Fruit fly (Drosophila melanogaster) whole organism, embryonic: ENCODE data around the gene CG1324.

Experiments
- Abd-B ChIP-seq: fragments of 200-800 bp; sonication (Bioruptor generic); optimal IDR thresholded peaks from 2 replicates; lab custom pipeline; 2018; ENCODE audit warnings: missing biosample characterization, mild to moderate bottlenecking, missing genetic modification characterization, moderate library complexity
- CG11093 ChIP-seq: fragments of 200-800 bp; sonication (Bioruptor generic); IDR thresholded peaks from 3 replicates; pipeline ENCODE4 v1.3.6; 2022; ENCODE audit warnings: missing biosample characterization, missing genetic modification characterization
- CG12155 ChIP-seq: fragments of 200-800 bp; sonication (Bioruptor generic); optimal IDR thresholded peaks from 3 replicates; lab custom pipeline; 2016; ENCODE audit warnings: missing biosample characterization, missing genetic modification characterization
- CG13894 ChIP-seq: fragments of 200-800 bp; sonication (Bioruptor generic); optimal IDR thresholded peaks from 3 replicates; lab custom pipeline; 2018; ENCODE audit warnings: missing biosample characterization, mild to moderate bottlenecking, missing genetic modification characterization, moderate library complexity
- CG16815 ChIP-seq: fragments of 200-800 bp; sonication (Bioruptor generic); optimal IDR thresholded peaks from 3 replicates; lab custom pipeline; 2017; ENCODE audit warnings: missing biosample characterization, mild to moderate bottlenecking, missing genetic modification characterization
- CG16863 ChIP-seq: fragments of 200-800 bp; sonication (Bioruptor generic); optimal IDR thresholded peaks from 3 replicates; lab custom pipeline; 2016; ENCODE audit warnings: missing biosample characterization, missing genetic modification characterization
- CG17829 ChIP-seq: fragments of 200-800 bp; optimal IDR thresholded peaks from 2 replicates; lab custom pipeline; 2019; ENCODE audit warnings: missing biosample characterization, mild to moderate bottlenecking, missing genetic modification characterization, moderate library complexity
- CG18262 ChIP-seq: fragments of 200-800 bp; optimal IDR thresholded peaks from 3 replicates; lab custom pipeline; 2019; ENCODE audit warnings: missing biosample characterization, mild to moderate bottlenecking, missing genetic modification characterization, moderate library complexity
- CG18619 ChIP-seq: fragments of 200-800 bp; sonication (Bioruptor generic); optimal IDR thresholded peaks from 3 replicates; lab custom pipeline; 2017; ENCODE audit warnings: missing biosample characterization, mild to moderate bottlenecking, missing genetic modification characterization
- CG2678 ChIP-seq: fragments of 200-800 bp; sonication (Bioruptor generic); optimal IDR thresholded peaks from 3 replicates; lab custom pipeline; 2019; ENCODE audit warnings: missing biosample characterization, mild to moderate bottlenecking, missing genetic modification characterization, moderate library complexity
- CG3065 ChIP-seq: fragments of 200-800 bp; sonication (Bioruptor generic); optimal IDR thresholded peaks from 2 replicates; lab custom pipeline; 2016; ENCODE audit warnings: missing biosample characterization, missing genetic modification characterization
- CG34224 ChIP-seq: fragments of 200-800 bp; sonication (Bioruptor generic); IDR thresholded peaks from 3 replicates; pipeline ENCODE4 v1.3.6; 2022; ENCODE audit warnings: missing biosample characterization, missing genetic modification characterization; ENCODE audit not compliant: partially characterized antibody
- CG6683 ChIP-seq: fragments of 200-800 bp; sonication (Bioruptor generic); optimal IDR thresholded peaks from 2 replicates; lab custom pipeline; 2017; ENCODE audit warnings: missing biosample characterization, mild to moderate bottlenecking, missing genetic modification characterization, missing genetic modification reagents
- CG8478 ChIP-seq: fragments of >200 bp; optimal IDR thresholded peaks from 2 replicates; lab custom pipeline; 2018
- CG9437 ChIP-seq: fragments of 200-800 bp; sonication (Bioruptor generic); optimal IDR thresholded peaks from 2 replicates; lab custom pipeline; 2018; ENCODE audit warnings: missing biosample characterization, mild to moderate bottlenecking, missing genetic modification characterization
- CG9932 ChIP-seq: fragments of 200-800 bp; sonication (Bioruptor generic); IDR thresholded peaks from 2 replicates; pipeline ENCODE4 v1.3.6; 2022; ENCODE audit warnings: missing biosample characterization, missing genetic modification characterization
- Dbx ChIP-seq: fragments of 200-800 bp; sonication (Bioruptor generic); IDR thresholded peaks from 3 replicates; pipeline ENCODE4 v1.3.6; 2022; ENCODE audit warnings: missing biosample characterization, missing genetic modification characterization
- Ets65A ChIP-seq: fragments of 200-800 bp; sonication (Bioruptor generic); peaks from one replicate; lab custom pipeline; 2016; ENCODE audit warnings: missing biosample characterization, missing genetic modification characterization
- Fer1 ChIP-seq: fragments of 200-800 bp; sonication (Bioruptor generic); optimal IDR thresholded peaks from 2 replicates; lab custom pipeline; 2017; ENCODE audit warnings: missing biosample characterization, mild to moderate bottlenecking, missing genetic modification characterization
- Gug ChIP-seq: fragments of 200-800 bp; sonication (Bioruptor generic); IDR thresholded peaks from 4 replicates; pipeline ENCODE4 v1.3.6; 2022; ENCODE audit warnings: missing biosample characterization, missing genetic modification characterization
- HLH3B ChIP-seq: fragments of 200-800 bp; sonication (Bioruptor generic); IDR thresholded peaks from 2 replicates; pipeline ENCODE4 v1.3.6; 2022; ENCODE audit warnings: missing biosample characterization, missing genetic modification characterization
- HLH54F ChIP-seq: fragments of 200-800 bp; sonication (Bioruptor generic); optimal IDR thresholded peaks from 3 replicates; lab custom pipeline; 2016; ENCODE audit warnings: missing biosample characterization, missing genetic modification characterization
- Hsf ChIP-seq: fragments of 200-800 bp; sonication (Bioruptor generic); optimal IDR thresholded peaks from 3 replicates; lab custom pipeline; 2016; ENCODE audit warnings: missing biosample characterization, missing genetic modification characterization
- Nf-YC ChIP-seq: fragments of 200-800 bp; optimal IDR thresholded peaks from 3 replicates; lab custom pipeline; 2019; ENCODE audit warnings: missing biosample characterization, mild to moderate bottlenecking, missing genetic modification characterization, moderate library complexity
- Oaz ChIP-seq: fragments of 200-800 bp; sonication (Bioruptor generic); IDR thresholded peaks from 2 replicates; pipeline ENCODE4 v1.3.6; 2022; ENCODE audit warnings: missing biosample characterization, missing genetic modification characterization
- Ravus ChIP-seq: fragments of 200-800 bp; sonication (Bioruptor generic); IDR thresholded peaks from 2 replicates; pipeline ENCODE4 v1.3.6; 2022; ENCODE audit warnings: missing biosample characterization, missing genetic modification characterization
- Sry-β ChIP-seq: fragments of 200-800 bp; sonication (Bioruptor generic); optimal IDR thresholded peaks from 2 replicates; lab custom pipeline; 2018; ENCODE audit warnings: missing biosample characterization, mild to moderate bottlenecking, missing genetic modification characterization, moderate library complexity
- TFAM ChIP-seq: fragments of 200-800 bp; sonication (Bioruptor generic); optimal IDR thresholded peaks from 2 replicates; lab custom pipeline; 2017; ENCODE audit warnings: missing biosample characterization, missing genetic modification characterization, inconsistent platforms
- Taf1 ChIP-seq: fragments of 200-800 bp; sonication (Bioruptor generic); IDR thresholded peaks from 2 replicates; pipeline ENCODE4 v1.3.6; 2022; ENCODE audit warnings: missing biosample characterization, missing genetic modification characterization
- Trl ChIP-seq, 3 experiments: fragments of >200 bp in 2 of 3; fragments of 200-800 bp in 1 of 3; sonication (Bioruptor generic) in 1 of 3; optimal IDR thresholded peaks; 2 replicates in 1 of 3; 3 replicates in 2 of 3; lab custom pipeline; 2016 to 2017; ENCODE audit warnings: missing biosample characterization in 1 of 3, missing genetic modification characterization in 1 of 3
- Vsx1 ChIP-seq: fragments of 200-800 bp; sonication (Bioruptor generic); optimal IDR thresholded peaks from 2 replicates; lab custom pipeline; 2017; ENCODE audit warnings: missing biosample characterization, mild to moderate bottlenecking, missing genetic modification characterization, missing genetic modification reagents
- YL-1 ChIP-seq: fragments of 200-800 bp; sonication (Bioruptor generic); optimal IDR thresholded peaks from 3 replicates; lab custom pipeline; 2017; ENCODE audit warnings: missing biosample characterization, mild to moderate bottlenecking, missing genetic modification characterization
- abd-A ChIP-seq: fragments of 200-800 bp; sonication (Bioruptor generic); optimal IDR thresholded peaks from 3 replicates; lab custom pipeline; 2019; ENCODE audit warnings: missing biosample characterization, mild to moderate bottlenecking, missing genetic modification characterization, moderate library complexity
- aop ChIP-seq: fragments of 200-800 bp; sonication (Bioruptor generic); IDR thresholded peaks from 2 replicates; pipeline ENCODE4 v1.3.6; 2022; ENCODE audit warnings: missing biosample characterization, missing genetic modification characterization
- ato ChIP-seq: fragments of 200-800 bp; sonication (Bioruptor generic); IDR thresholded peaks from 2 replicates; pipeline ENCODE4 v1.3.6; 2022; ENCODE audit warnings: missing biosample characterization, missing genetic modification characterization; ENCODE audit not compliant: partially characterized antibody
- bowl ChIP-seq: fragments of 200-800 bp; sonication (Bioruptor generic); IDR thresholded peaks from 2 replicates; pipeline ENCODE4 v1.3.6; 2022; ENCODE audit warnings: missing biosample characterization, missing genetic modification characterization
- chinmo ChIP-seq: fragments of 200-800 bp; sonication (Bioruptor generic); IDR thresholded peaks from 4 replicates; pipeline ENCODE4 v1.3.6; 2022; ENCODE audit warnings: missing biosample characterization, missing genetic modification characterization; ENCODE audit not compliant: partially characterized antibody
- danr ChIP-seq: fragments of 200-800 bp; sonication (Bioruptor generic); IDR thresholded peaks from 2 replicates; pipeline ENCODE4 v1.3.6; 2022; ENCODE audit warnings: missing biosample characterization, missing genetic modification characterization
- dati ChIP-seq: fragments of 200-800 bp; sonication (Bioruptor generic); IDR thresholded peaks from 2 replicates; pipeline ENCODE4 v1.3.6; 2022; ENCODE audit warnings: missing biosample characterization, missing genetic modification characterization
- fd64A ChIP-seq: fragments of 200-800 bp; sonication (Bioruptor generic); optimal IDR thresholded peaks from 3 replicates; lab custom pipeline; 2018; ENCODE audit warnings: missing biosample characterization, mild to moderate bottlenecking, missing genetic modification characterization
- hkb ChIP-seq, 2 experiments: fragments of 200-800 bp in 1 of 2; fragments of >200 bp in 1 of 2; sonication (Bioruptor generic) in 1 of 2; IDR thresholded peaks in 1 of 2; optimal IDR thresholded peaks in 1 of 2; 2 replicates each; pipeline versions ENCODE4 v1.3.6 to Lab custom; 2017 to 2022; ENCODE audit warnings: missing biosample characterization in 1 of 2, missing genetic modification characterization in 1 of 2
- nerfin-1 ChIP-seq: fragments of 200-800 bp; sonication (Bioruptor generic); optimal IDR thresholded peaks from 3 replicates; lab custom pipeline; 2019; ENCODE audit warnings: missing biosample characterization, mild to moderate bottlenecking, missing genetic modification characterization, moderate library complexity
- sens ChIP-seq: fragments of 200-800 bp; sonication (Bioruptor generic); peaks from one replicate; lab custom pipeline; 2016; ENCODE audit warnings: missing biosample characterization, missing genetic modification characterization
- sens-2 ChIP-seq: fragments of 200-800 bp; sonication (Bioruptor generic); IDR thresholded peaks from 2 replicates; pipeline ENCODE4 v1.3.6; 2022; ENCODE audit warnings: missing biosample characterization, missing genetic modification characterization
- seq ChIP-seq: fragments of 200-800 bp; sonication (Bioruptor generic); IDR thresholded peaks from 2 replicates; pipeline ENCODE4 v1.3.6; 2022; ENCODE audit warnings: missing biosample characterization, missing genetic modification characterization
- sima ChIP-seq: fragments of 200-800 bp; sonication (Bioruptor generic); optimal IDR thresholded peaks from 2 replicates; lab custom pipeline; 2016; ENCODE audit warnings: missing biosample characterization, missing genetic modification characterization
- slou ChIP-seq: fragments of 200-800 bp; sonication (Bioruptor generic); optimal IDR thresholded peaks from 3 replicates; lab custom pipeline; 2016; ENCODE audit warnings: missing biosample characterization, missing genetic modification characterization
- tin ChIP-seq: fragments of 200-800 bp; sonication (Bioruptor generic); optimal IDR thresholded peaks from 3 replicates; lab custom pipeline; 2016; ENCODE audit warnings: missing biosample characterization, missing genetic modification characterization
- tna ChIP-seq: fragments of 200-800 bp; sonication (Bioruptor generic); IDR thresholded peaks from 2 replicates; pipeline ENCODE4 v1.3.6; 2022; ENCODE audit warnings: missing biosample characterization, missing genetic modification characterization; ENCODE audit not compliant: partially characterized antibody
- toy ChIP-seq: fragments of 200-800 bp; sonication (Bioruptor generic); IDR thresholded peaks from 2 replicates; pipeline ENCODE4 v1.3.6; 2022; ENCODE audit warnings: missing biosample characterization, missing genetic modification characterization

The CG1324 gene

dm6 chrX:20760444-20760843, 24.7 kb upstream of the CG1324 start (continued):
- no peak for TF ChIP-seq aop (GFP tag; lab: Robert Waterston, UW)
- no peak for TF ChIP-seq toy (GFP tag; lab: Robert Waterston, UW)
- peak; percentile 85 for TF ChIP-seq CG9932 (GFP tag; lab: Robert Waterston, UW)
- TF ChIP-seq sens (GFP tag; lab: Kevin White, UChicago) = peak; percentile 93
- TF ChIP-seq CG6683 (GFP tag; lab: Kevin White, UChicago) = peak; percentile 39
- TF ChIP-seq tin = peak; percentile 89
- TF ChIP-seq abd-A (tag; lab: Kevin White, UChicago) = no peak
- TF ChIP-seq HLH3B (GFP tag; lab: Robert Waterston, UW) = peak; percentile 68
- peak; percentile 88 for TF ChIP-seq CG17829 (tag; lab: Kevin White, UChicago)
- peak; percentile 6 for TF ChIP-seq fd64A (GFP tag; lab: Kevin White, UChicago)
- TF ChIP-seq dati (GFP tag; lab: Robert Waterston, UW) = no peak
- TF ChIP-seq Abd-B (GFP tag; lab: Kevin White, UChicago) = peak; percentile 51
- no peak for TF ChIP-seq seq (GFP tag; lab: Robert Waterston, UW)
- no peak for TF ChIP-seq bowl (GFP tag; lab: Robert Waterston, UW)
- TF ChIP-seq CG9437 (GFP tag; lab: Kevin White, UChicago) = no peak
- TF ChIP-seq CG16863 = peak; percentile 64
- peak; percentile 53 for TF ChIP-seq nerfin-1 (tag; lab: Kevin White, UChicago)
- TF ChIP-seq Taf1 (GFP tag; lab: Robert Waterston, UW) = peak; percentile 51; the same call in 1 of the 2 replicates
- peak; percentile 69 for TF ChIP-seq CG16815 (GFP tag; lab: Kevin White, UChicago)
- peak; percentile 61 for TF ChIP-seq danr (GFP tag; lab: Robert Waterston, UW)
- peak; percentile 58 for TF ChIP-seq Nf-YC
- no peak for TF ChIP-seq CG8478 (lab: Kevin White, UChicago)
- no peak for TF ChIP-seq Fer1
- TF ChIP-seq Hsf (GFP tag; lab: Kevin White, UChicago) = peak; percentile 88
- TF ChIP-seq Sry-β (GFP tag; lab: Kevin White, UChicago) = peak; percentile 41
- TF ChIP-seq HLH54F (GFP tag; lab: Kevin White, UChicago) = peak; percentile 72
- TF ChIP-seq Trl (optimal IDR thresholded peaks at IDR 0.05; lab: Kevin White, UChicago) = no peak
- TF ChIP-seq Trl (GFP tag; optimal IDR thresholded peaks at IDR 0.05; lab: Kevin White, UChicago) = peak; percentile 60
- TF ChIP-seq Dbx = peak; percentile 75; the same call in 2 of the 3 replicates
- no peak for TF ChIP-seq Vsx1
- TF ChIP-seq slou (GFP tag; lab: Kevin White, UChicago) = peak; percentile 15
- peak; percentile 69 for TF ChIP-seq CG3065 (GFP tag; lab: Kevin White, UChicago)
- peak; percentile 33 for TF ChIP-seq TFAM (GFP tag; lab: Kevin White, UChicago)
- peak; percentile 67; the same call in 1 of the 2 replicates for TF ChIP-seq sens-2
- peak; percentile 75 for TF ChIP-seq CG13894
- peak; percentile 82 for TF ChIP-seq tna (GFP tag; lab: Robert Waterston, UW)
- peak; percentile 78 for TF ChIP-seq ato
- TF ChIP-seq sima = peak; percentile 44
- TF ChIP-seq chinmo (GFP tag; lab: Robert Waterston, UW) = peak; percentile 77; the same call in 1 of the 4 replicates
- TF ChIP-seq CG34224 = peak; percentile 88
- TF ChIP-seq Oaz = no peak; the same call in none of the 2 replicates
- peak; percentile 71 for TF ChIP-seq CG18619 (GFP tag; lab: Kevin White, UChicago)
- peak; percentile 61; the same call in 2 of the 4 replicates for TF ChIP-seq Gug (GFP tag; lab: Robert Waterston, UW)
- TF ChIP-seq CG11093 (GFP tag; lab: Robert Waterston, UW) = 0 out of 3 replicates have a peak, but pooled peaks have one; percentile 62
- TF ChIP-seq Ravus = peak; percentile 16
- peak; percentile 68 for TF ChIP-seq CG18262 (tag; lab: Kevin White, UChicago)
- TF ChIP-seq hkb (optimal IDR thresholded peaks at IDR 0.05; lab: Kevin White, UChicago) = peak; percentile 76
- TF ChIP-seq hkb (GFP tag; IDR thresholded peaks at IDR 0.05; lab: Robert Waterston, UW) = no peak; the same call in 1 of the 2 replicates
- TF ChIP-seq YL-1 = peak; percentile 18
- peak; percentile 98 for TF ChIP-seq Ets65A (GFP tag; lab: Kevin White, UChicago)
- no peak for TF ChIP-seq CG2678 (tag; lab: Kevin White, UChicago)
- TF ChIP-seq CG12155 (GFP tag; lab: Kevin White, UChicago) = peak; percentile 60
